Worm (Caenorhabditis elegans): Measurements from ENCODE around the gene phf-34.

DNA sequence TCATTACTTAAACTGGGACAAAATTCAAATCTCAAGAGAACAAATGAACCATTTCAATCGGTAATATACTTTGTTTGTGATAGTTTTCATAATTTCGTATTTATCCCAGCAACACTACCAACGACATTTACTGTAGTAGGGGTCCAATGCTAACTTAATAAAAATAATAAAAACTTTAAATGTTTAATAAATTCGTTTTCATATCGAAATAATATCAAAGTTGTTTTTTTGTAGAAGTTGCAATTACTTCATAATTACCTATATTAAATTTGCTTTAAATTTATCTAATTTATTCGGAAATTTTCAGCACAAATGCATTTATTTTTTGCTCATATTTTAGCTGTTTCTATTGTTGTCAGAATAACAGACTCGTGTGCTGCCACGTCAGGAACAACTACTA lies 32.9 kb downstream of the phf-34 start, which contains the start of gene R07B1.6:
- no peak for TF ChIP-seq ama-1 (optimal IDR thresholded peaks at IDR 0.05)
- no peak for TF ChIP-seq ama-1 (GFP tag; optimal IDR thresholded peaks at IDR 0.05)
- TF ChIP-seq madf-6 (GFP tag; IDR thresholded peaks at IDR 0.05), result no peak
- no peak for TF ChIP-seq lag-1 (GFP tag; IDR thresholded peaks at IDR 0.05)
- TF ChIP-seq Y95B8A.8 (GFP tag; IDR thresholded peaks at IDR 0.05), result no peak
- no peak for TF ChIP-seq snpc-1.3 (tag; optimal IDR thresholded peaks at IDR 0.05; ENCODE audit: insufficient read depth)
- TF ChIP-seq rec-8 (tag; optimal IDR thresholded peaks at IDR 0.05), result no peak
